Worm (Caenorhabditis elegans): ENCODE data around the gene pho-4.

pho-4 gene

DNA sequence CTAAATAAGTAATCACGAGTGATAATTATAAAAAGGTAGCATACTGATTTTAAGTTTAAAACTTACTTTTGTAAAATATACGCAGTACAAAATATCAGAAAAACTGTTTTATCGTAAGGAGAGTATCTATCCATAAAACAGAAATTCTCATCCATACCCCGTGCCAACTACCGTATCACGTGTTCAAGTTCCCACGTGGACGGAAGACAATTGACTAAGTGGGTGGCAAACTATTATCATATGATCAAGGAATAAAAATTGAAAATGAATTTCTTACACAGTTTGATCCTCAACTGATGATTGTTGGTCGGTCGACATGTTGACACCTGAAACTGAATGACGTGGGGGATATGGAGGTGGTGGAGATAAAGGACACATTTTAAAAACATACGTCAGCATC lies 43.9 kb upstream of the pho-4 start, which contains the start of gene pmt-1 (continued):
- TF ChIP-seq F57C9.4 (tag; optimal IDR thresholded peaks at IDR 0.05) = no peak
- no peak for TF ChIP-seq him-1 (tag; optimal IDR thresholded peaks at IDR 0.05)
- 0 out of 2 replicates have a peak, but pooled peaks have one; percentile 69 for TF ChIP-seq madf-3 (GFP tag; IDR thresholded peaks at IDR 0.05)
- TF ChIP-seq T26A5.8 (tag; optimal IDR thresholded peaks at IDR 0.05) = no peak
- no peak for TF ChIP-seq Y95B8A.8 (GFP tag; IDR thresholded peaks at IDR 0.05)
- no peak for TF ChIP-seq ZK185.1 (tag; optimal IDR thresholded peaks at IDR 0.05; ENCODE audit: poor library complexity, severe bottlenecking)
- TF ChIP-seq let-607 (tag; optimal IDR thresholded peaks at IDR 0.05) = peak in 1 of 2 experiments; percentile 29
- no peak for TF ChIP-seq chd-7 (tag; optimal IDR thresholded peaks at IDR 0.05)
- peak; percentile 49 for TF ChIP-seq somi-1 (GFP tag; optimal IDR thresholded peaks at IDR 0.05)
- TF ChIP-seq ekl-4 (GFP tag; IDR thresholded peaks at IDR 0.05) = no peak
- TF ChIP-seq hlh-26 (GFP tag; conservative IDR thresholded peaks at IDR 0.05) = no peak
- no peak for TF ChIP-seq hmg-20 (GFP tag; IDR thresholded peaks at IDR 0.05)
- TF ChIP-seq F10E7.11 (tag; optimal IDR thresholded peaks at IDR 0.05) = no peak
- TF ChIP-seq mxl-1 (tag; optimal IDR thresholded peaks at IDR 0.05) = no peak
- 0 out of 2 replicates have a peak, but pooled peaks have one; percentile 11 for TF ChIP-seq hmg-1.2 (GFP tag; IDR thresholded peaks at IDR 0.05)
- no peak for TF ChIP-seq dox-1 (GFP tag; IDR thresholded peaks at IDR 0.05)
- TF ChIP-seq dpl-1 (GFP tag; optimal IDR thresholded peaks at IDR 0.05) = no peak
- TF ChIP-seq tbp1 (GFP tag; optimal IDR thresholded peaks at IDR 0.05) = no peak
- TF ChIP-seq Y53F4B.3 (GFP tag; IDR thresholded peaks at IDR 0.05) = no peak
- no peak for TF ChIP-seq nhr-90 (tag; optimal IDR thresholded peaks at IDR 0.05)
- no peak for TF ChIP-seq pha-4 (tag; optimal IDR thresholded peaks at IDR 0.05)
- TF ChIP-seq F57A8.1 (GFP tag; optimal IDR thresholded peaks at IDR 0.05) = no peak
- no peak for TF ChIP-seq snpc-3.4 (tag; optimal IDR thresholded peaks at IDR 0.05)
- TF ChIP-seq lin-54 (GFP tag; optimal IDR thresholded peaks at IDR 0.05) = no peak
- no peak for TF ChIP-seq akir-1 (GFP tag; optimal IDR thresholded peaks at IDR 0.05)
- no peak for TF ChIP-seq snpc-4 (GFP tag; optimal IDR thresholded peaks at IDR 0.05)
- no peak for TF ChIP-seq snpc-4 (tag; optimal IDR thresholded peaks at IDR 0.05)
- TF ChIP-seq nhr-27 (tag; optimal IDR thresholded peaks at IDR 0.05) = no peak
- no peak for TF ChIP-seq cebp-1 (GFP tag; IDR thresholded peaks at IDR 0.05)
- TF ChIP-seq cebp-1 (tag; optimal IDR thresholded peaks at IDR 0.05) = peak; percentile 31
- TF ChIP-seq madf-6 (GFP tag; IDR thresholded peaks at IDR 0.05) = no peak
- no peak for TF ChIP-seq fkh-3 (tag; optimal IDR thresholded peaks at IDR 0.05)
- TF ChIP-seq Y79H2A.3 (GFP tag; conservative IDR thresholded peaks at IDR 0.05) = no peak
- TF ChIP-seq lir-1 (GFP tag; conservative IDR thresholded peaks at IDR 0.05) = no peak
- no peak for TF ChIP-seq tbx-9 (tag; optimal IDR thresholded peaks at IDR 0.05; ENCODE audit: borderline replicate concordance)
- TF ChIP-seq ceh-79 (tag; optimal IDR thresholded peaks at IDR 0.05) = no peak
- TF ChIP-seq egrh-3 (GFP tag; IDR thresholded peaks at IDR 0.05) = no peak
- no peak for TF ChIP-seq B0336.3 (GFP tag; IDR thresholded peaks at IDR 0.05)
- no peak for TF ChIP-seq mel-28 (tag; optimal IDR thresholded peaks at IDR 0.05; ENCODE audit: borderline replicate concordance)
- TF ChIP-seq snpc-1.1 (tag; optimal IDR thresholded peaks at IDR 0.05; ENCODE audit: insufficient read depth) = no peak
- TF ChIP-seq bed-2 (GFP tag; IDR thresholded peaks at IDR 0.05) = no peak
